Worm (Caenorhabditis elegans) whole organism, L3 larva: Measurements from ENCODE around the gene T23B5.6.

Source experiments
- aly-2 ChIP-seq: fragments of 150-350 bp; optimal IDR thresholded peaks from 2 replicates; lab custom pipeline; 2014; ENCODE audit warnings: missing biosample characterization, missing genetic modification characterization
- egl-27 ChIP-seq: sonication (generic microtip); optimal IDR thresholded peaks from 4 replicates; lab custom pipeline; 2017; ENCODE audit warnings: missing biosample characterization, missing genetic modification reagents, missing genetic modification characterization
- elt-2 ChIP-seq: sonication (generic microtip); optimal IDR thresholded peaks from 2 replicates; lab custom pipeline; 2016; ENCODE audit warnings: missing genetic modification reagents, mild to moderate bottlenecking, missing genetic modification characterization, missing compliant biosample characterization
- nhr-237 ChIP-seq: fragments of 150-350 bp; optimal IDR thresholded peaks from 2 replicates; lab custom pipeline; 2014; ENCODE audit warnings: missing biosample characterization, missing genetic modification characterization
- nhr-25 ChIP-seq: sonication (generic microtip); optimal IDR thresholded peaks from 2 replicates; lab custom pipeline; 2017; ENCODE audit warnings: missing biosample characterization, missing genetic modification characterization
- nhr-77 ChIP-seq: fragments of 150-350 bp; optimal IDR thresholded peaks from 2 replicates; lab custom pipeline; 2014; ENCODE audit warnings: missing biosample characterization, missing genetic modification characterization
- skn-1 ChIP-seq: fragments of 150-350 bp; optimal IDR thresholded peaks from 2 replicates; lab custom pipeline; 2014; ENCODE audit warnings: missing biosample characterization, missing genetic modification characterization
- snpc-4 ChIP-seq: fragments of 150-350 bp; optimal IDR thresholded peaks from 2 replicates; lab custom pipeline; 2014; ENCODE audit warnings: missing biosample characterization, missing genetic modification characterization
- unc-39 ChIP-seq: sonication (generic microtip); optimal IDR thresholded peaks from 4 replicates; lab custom pipeline; 2017; ENCODE audit warnings: missing biosample characterization, missing genetic modification characterization
- zag-1 ChIP-seq: fragments of 150-350 bp; optimal IDR thresholded peaks from 2 replicates; lab custom pipeline; 2014; ENCODE audit warnings: missing biosample characterization, missing genetic modification characterization

- no peak for TF ChIP-seq zag-1
- no peak for TF ChIP-seq nhr-77 (tag; lab: Kevin White, UChicago)
- no peak for TF ChIP-seq aly-2
- TF ChIP-seq skn-1 (tag; lab: Kevin White, UChicago), result no peak
- no peak for TF ChIP-seq nhr-237
- TF ChIP-seq snpc-4 (tag; lab: Kevin White, UChicago), result no peak
- no peak for TF ChIP-seq egl-27 (tag; lab: Kevin White, UChicago)
- TF ChIP-seq unc-39 (tag; lab: Kevin White, UChicago), result no peak
- TF ChIP-seq elt-2, result peak; percentile 80
- TF ChIP-seq nhr-25 (tag; lab: Kevin White, UChicago), result no peak
Measured at ce11 chrIV:12700204-12700603, 23.2 kb upstream of the T23B5.6 start.
